Fruit fly (Drosophila melanogaster): ENCODE data around the gene AdamTS-B.

AdamTS-B gene

DNA sequence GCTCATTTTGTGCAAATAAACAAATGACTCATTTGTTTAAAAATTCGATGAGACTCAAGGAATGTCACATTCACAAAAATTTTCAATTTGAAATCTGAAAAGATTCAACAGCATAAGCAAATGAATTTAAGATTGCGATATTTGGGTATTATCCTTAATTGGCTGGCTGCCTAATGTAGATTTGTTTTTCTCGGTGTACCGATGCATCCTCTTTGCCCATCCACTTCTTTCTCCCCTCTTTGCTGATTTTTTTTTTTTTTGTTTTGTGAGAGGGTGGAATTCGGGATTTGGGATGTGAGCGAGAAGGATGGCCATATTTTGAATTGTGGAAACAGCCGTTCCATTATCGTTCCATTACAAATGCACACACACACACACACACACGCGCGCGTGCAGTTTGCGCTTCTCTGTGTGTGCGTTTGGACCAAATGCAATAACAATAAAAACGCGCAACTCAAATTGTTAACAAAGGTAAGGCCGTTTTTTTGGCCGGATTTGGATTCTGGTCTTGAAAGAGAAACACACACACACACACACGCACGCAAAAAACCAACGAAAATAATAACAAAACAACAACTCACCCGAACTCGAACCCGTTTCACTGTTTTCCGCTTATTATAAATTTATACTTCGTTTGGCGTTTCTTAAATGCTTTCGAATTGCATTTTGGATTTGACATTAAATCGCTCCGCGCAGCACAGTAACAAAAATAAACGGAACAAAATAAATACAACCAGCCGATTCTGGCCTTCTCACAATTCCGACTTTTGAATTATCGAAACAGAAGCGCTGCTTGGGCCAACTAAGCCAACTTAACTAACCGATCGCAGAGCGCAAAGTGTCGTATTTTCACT, 19.1 kb upstream of the AdamTS-B start (continued):
- no peak for TF ChIP-seq crol (GFP tag; IDR thresholded peaks at IDR 0.05)
- TF ChIP-seq CG2129 (GFP tag; IDR thresholded peaks at IDR 0.05; ENCODE audit: partially characterized antibody), result no peak
- no peak for TF ChIP-seq danr (GFP tag; IDR thresholded peaks at IDR 0.05)
- peak; percentile 55 for TF ChIP-seq CG30403 (GFP tag; optimal IDR thresholded peaks at IDR 0.05)
- peak; percentile 33 for TF ChIP-seq CG10654 (GFP tag; optimal IDR thresholded peaks at IDR 0.05)
- 0 out of 2 replicates have a peak, but pooled peaks have one; percentile 22 for TF ChIP-seq seq (GFP tag; IDR thresholded peaks at IDR 0.05)
- no peak for TF ChIP-seq CG34224 (GFP tag; IDR thresholded peaks at IDR 0.05; ENCODE audit: partially characterized antibody)
- TF ChIP-seq Dbx (GFP tag; IDR thresholded peaks at IDR 0.05), result no peak
- peak; percentile 44 for TF ChIP-seq kni (GFP tag; optimal IDR thresholded peaks at IDR 0.05)
- TF ChIP-seq Sry-δ (GFP tag; optimal IDR thresholded peaks at IDR 0.05), result no peak
- no peak for TF ChIP-seq Dad (GFP tag; optimal IDR thresholded peaks at IDR 0.05)
- no peak for TF ChIP-seq CG10565 (GFP tag; optimal IDR thresholded peaks at IDR 0.05)
- no peak for TF ChIP-seq Oaz (GFP tag; IDR thresholded peaks at IDR 0.05)
- TF ChIP-seq ind (GFP tag; optimal IDR thresholded peaks at IDR 0.05), result peak; percentile 22
- TF ChIP-seq gfzf (GFP tag; optimal IDR thresholded peaks at IDR 0.05), result no peak
- TF ChIP-seq da (GFP tag; optimal IDR thresholded peaks at IDR 0.05), result peak; percentile 8
- TF ChIP-seq Vsx1 (GFP tag; optimal IDR thresholded peaks at IDR 0.05), result no peak
- TF ChIP-seq Atf-2 (GFP tag; optimal IDR thresholded peaks at IDR 0.05), result peak; percentile 35
- no peak; the same call in 1 of the 2 replicates for TF ChIP-seq CG31441 (GFP tag; IDR thresholded peaks at IDR 0.05)
- TF ChIP-seq CG1602 (GFP tag; optimal IDR thresholded peaks at IDR 0.05), result peak; percentile 17
- no peak for TF ChIP-seq CG12236 (GFP tag; optimal IDR thresholded peaks at IDR 0.05)
- TF ChIP-seq bigmax (GFP tag; optimal IDR thresholded peaks at IDR 0.05), result no peak
- TF ChIP-seq CG3847 (GFP tag; IDR thresholded peaks at IDR 0.05), result no peak
- no peak for TF ChIP-seq cad (GFP tag; optimal IDR thresholded peaks at IDR 0.05)
- TF ChIP-seq sna (GFP tag; IDR thresholded peaks at IDR 0.05; ENCODE audit: partially characterized antibody), result no peak
- no peak for TF ChIP-seq CG3995 (GFP tag; optimal IDR thresholded peaks at IDR 0.05)
- TF ChIP-seq wor (GFP tag; IDR thresholded peaks at IDR 0.05), result 0 out of 2 replicates have a peak, but pooled peaks have one; percentile 18
- TF ChIP-seq Ssrp (tag; optimal IDR thresholded peaks at IDR 0.05), result peak; percentile 63
- TF ChIP-seq CG6175 (GFP tag; IDR thresholded peaks at IDR 0.05), result no peak
- TF ChIP-seq CG2875 (GFP tag; optimal IDR thresholded peaks at IDR 0.05), result peak; percentile 19
- no peak for TF ChIP-seq sr (GFP tag; IDR thresholded peaks at IDR 0.05)
- TF ChIP-seq dmrt11E (tag; optimal IDR thresholded peaks at IDR 0.05), result peak; percentile 81
- TF ChIP-seq CG4424 (GFP tag; optimal IDR thresholded peaks at IDR 0.05), result peak; percentile 63
- TF ChIP-seq so (GFP tag; IDR thresholded peaks at IDR 0.05), result no peak
- TF ChIP-seq CG14441 (GFP tag; IDR thresholded peaks at IDR 0.05), result no peak
- TF ChIP-seq chn (GFP tag; optimal IDR thresholded peaks at IDR 0.05), result peak; percentile 40
- peak; percentile 41 for TF ChIP-seq CG9609 (GFP tag; optimal IDR thresholded peaks at IDR 0.05)
- TF ChIP-seq dpn (GFP tag; optimal IDR thresholded peaks at IDR 0.05), result peak; percentile 48 to 49
- TF ChIP-seq CG13775 (GFP tag; optimal IDR thresholded peaks at IDR 0.05), result peak; percentile 33
- TF ChIP-seq CG12744 (GFP tag; optimal IDR thresholded peaks at IDR 0.05), result no peak
- peak; percentile 40 for TF ChIP-seq az2 (GFP tag; optimal IDR thresholded peaks at IDR 0.05)
- TF ChIP-seq Rx (GFP tag; IDR thresholded peaks at IDR 0.05), result 0 out of 2 replicates have a peak, but pooled peaks have one; percentile 28
- TF ChIP-seq CG4404 (GFP tag; IDR thresholded peaks at IDR 0.05), result 0 out of 2 replicates have a peak, but pooled peaks have one; percentile 34
- no peak for TF ChIP-seq NFAT (GFP tag; IDR thresholded peaks at IDR 0.05)
- peak; percentile 3 for TF ChIP-seq btn (GFP tag; optimal IDR thresholded peaks at IDR 0.05)
- peak; percentile 10 for TF ChIP-seq CG1233 (GFP tag; optimal IDR thresholded peaks at IDR 0.05)
- TF ChIP-seq hbn (GFP tag; IDR thresholded peaks at IDR 0.05; ENCODE audit: partially characterized antibody), result no peak
- peak; percentile 95 for TF ChIP-seq sens (GFP tag)
- TF ChIP-seq GATAe (GFP tag; conservative IDR thresholded peaks at IDR 0.05), result no peak
- TF ChIP-seq Hmx (GFP tag; optimal IDR thresholded peaks at IDR 0.05), result no peak
